Worm (Caenorhabditis elegans) whole organism, L4 larva: ENCODE results near the gene tag-329.
A peak's percentile ranks its signal among the peaks of the same experiment; 100 is the strongest.

Experiments used
- D1046.2 ChIP-seq: fragments of 200-800 bp; sonication (Bioruptor generic); IDR thresholded peaks from 2 replicates; pipeline ENCODE4 v1.3.6; 2022; ENCODE audit warnings: missing genetic modification characterization, missing compliant biosample characterization
- F26F4.8 ChIP-seq: fragments of 200-800 bp; sonication (Bioruptor generic); conservative IDR thresholded peaks from 2 replicates; pipeline ENCODE4 v1.3.6; 2022; ENCODE audit warnings: missing genetic modification characterization, missing compliant biosample characterization
- F44E2.7 ChIP-seq: fragments of 200-800 bp; sonication (Bioruptor generic); IDR thresholded peaks from 2 replicates; pipeline ENCODE4 v2.1.2; 2022; ENCODE audit warnings: missing genetic modification characterization, missing compliant biosample characterization
- F49E8.2 ChIP-seq: sonication (generic microtip); optimal IDR thresholded peaks from 2 replicates; lab custom pipeline; 2016; ENCODE audit warnings: missing compliant biosample characterization, mild to moderate bottlenecking, missing genetic modification characterization, borderline replicate concordance
- T20F7.1 ChIP-seq: fragments of 200-800 bp; sonication (Bioruptor generic); optimal IDR thresholded peaks from 2 replicates; lab custom pipeline; 2018; ENCODE audit warnings: mild to moderate bottlenecking, missing genetic modification characterization, missing compliant biosample characterization
- T26A8.4 ChIP-seq: fragments of 200-800 bp; sonication (Bioruptor generic); IDR thresholded peaks from 2 replicates; pipeline ENCODE4 v1.3.6; 2022; ENCODE audit warnings: missing genetic modification characterization, missing compliant biosample characterization
- Y48G9A.11 ChIP-seq: fragments of 200-800 bp; sonication (Bioruptor generic); IDR thresholded peaks from 2 replicates; pipeline ENCODE4 v1.3.6; 2022; ENCODE audit warnings: missing genetic modification reagents, missing genetic modification characterization, missing compliant biosample characterization
- ZK337.2 ChIP-seq: fragments of 200-800 bp; sonication (Bioruptor generic); IDR thresholded peaks from 2 replicates; pipeline ENCODE4 v1.3.6; 2022; ENCODE audit warnings: missing genetic modification reagents, missing genetic modification characterization, missing compliant biosample characterization
- aha-1 ChIP-seq: fragments of 150-350 bp; peaks from one replicate; lab custom pipeline; 2014; ENCODE audit warnings: missing biosample characterization, missing genetic modification characterization
- aly-2 ChIP-seq: sonication (generic microtip); optimal IDR thresholded peaks from 2 replicates; lab custom pipeline; 2018; ENCODE audit warnings: missing biosample characterization, missing genetic modification characterization
- ceh-20 ChIP-seq: fragments of 200-800 bp; sonication (Bioruptor generic); IDR thresholded peaks from 2 replicates; pipeline ENCODE4 v1.3.6; 2022; ENCODE audit warnings: missing genetic modification reagents, missing genetic modification characterization, missing compliant biosample characterization
- ceh-32 ChIP-seq: sonication (generic microtip); optimal IDR thresholded peaks from 2 replicates; lab custom pipeline; 2016; ENCODE audit warnings: mild to moderate bottlenecking, missing genetic modification characterization, missing compliant biosample characterization; ENCODE audit not compliant: poor library complexity
- ceh-44 ChIP-seq: fragments of 200-800 bp; sonication (Bioruptor generic); IDR thresholded peaks from 2 replicates; pipeline ENCODE4 v1.3.6; 2022; ENCODE audit warnings: missing genetic modification reagents, missing genetic modification characterization, missing compliant biosample characterization
- ceh-62 ChIP-seq: sonication (generic microtip); optimal IDR thresholded peaks from 2 replicates; lab custom pipeline; 2017; ENCODE audit warnings: missing biosample characterization, missing genetic modification characterization
- ces-1 ChIP-seq: fragments of 150-350 bp; sonication (generic microtip); optimal IDR thresholded peaks from 4 replicates; lab custom pipeline; 2014; ENCODE audit warnings: missing biosample characterization, missing genetic modification reagents, missing genetic modification characterization
- cey-2 ChIP-seq: sonication (generic microtip); optimal IDR thresholded peaks from 3 replicates; lab custom pipeline; 2017; ENCODE audit warnings: missing genetic modification characterization, mild to moderate bottlenecking, missing compliant biosample characterization, antibody characterized with exemption, borderline replicate concordance; ENCODE audit not compliant: insufficient read depth
- ctbp-1 ChIP-seq: fragments of 200-800 bp; sonication (Bioruptor generic); IDR thresholded peaks from 2 replicates; pipeline ENCODE4 v1.3.6; 2022; ENCODE audit warnings: missing genetic modification reagents, missing genetic modification characterization, missing compliant biosample characterization
- dmd-9 ChIP-seq: fragments of 200-800 bp; sonication (Bioruptor generic); IDR thresholded peaks from 2 replicates; pipeline ENCODE4 v1.3.6; 2022; ENCODE audit warnings: missing genetic modification reagents, missing genetic modification characterization, missing compliant biosample characterization
- dpl-1 ChIP-seq: fragments of 150-350 bp; optimal IDR thresholded peaks from 2 replicates; lab custom pipeline; 2014; ENCODE audit warnings: missing biosample characterization, missing genetic modification reagents, missing genetic modification characterization
- dve-1 ChIP-seq: sonication (generic microtip); optimal IDR thresholded peaks from 2 replicates; lab custom pipeline; 2017; ENCODE audit warnings: antibody characterized with exemption, mild to moderate bottlenecking, missing genetic modification characterization, missing compliant biosample characterization; ENCODE audit not compliant: insufficient read depth
- hif-1 ChIP-seq, 2 experiments: sonication (generic microtip); optimal IDR thresholded peaks; 2 replicates each; lab custom pipeline; 2016 to 2017; ENCODE audit warnings: missing compliant biosample characterization in 2 of 2, missing genetic modification characterization in 2 of 2, missing genetic modification reagents in 2 of 2, missing genotype in 2 of 2, mild to moderate bottlenecking in 1 of 2
- hlh-11 ChIP-seq: fragments of 200-800 bp; sonication (Bioruptor generic); optimal IDR thresholded peaks from 2 replicates; lab custom pipeline; 2018; ENCODE audit warnings: mild to moderate bottlenecking, missing genetic modification characterization, missing compliant biosample characterization
- hmg-1.1 ChIP-seq: fragments of 200-800 bp; sonication (Bioruptor generic); IDR thresholded peaks from 2 replicates; pipeline ENCODE4 v1.3.6; 2022; ENCODE audit warnings: missing genetic modification reagents, missing genetic modification characterization, missing compliant biosample characterization
- lin-1 ChIP-seq: fragments of 200-800 bp; sonication (Bioruptor generic); IDR thresholded peaks from 2 replicates; pipeline ENCODE4 v1.3.6; 2022; ENCODE audit warnings: missing genetic modification reagents, missing genetic modification characterization, missing compliant biosample characterization
- lir-3 ChIP-seq: sonication (generic microtip); optimal IDR thresholded peaks from 2 replicates; lab custom pipeline; 2016; ENCODE audit warnings: mild to moderate bottlenecking, missing genetic modification characterization, missing compliant biosample characterization
- mep-1 ChIP-seq: fragments of 150-350 bp; sonication (generic microtip); optimal IDR thresholded peaks from 3 replicates; lab custom pipeline; 2014; ENCODE audit warnings: missing biosample characterization, missing genetic modification characterization
- mes-2 ChIP-seq: sonication (generic microtip); optimal IDR thresholded peaks from 2 replicates; lab custom pipeline; 2016; ENCODE audit warnings: missing genotype, mild to moderate bottlenecking, missing genetic modification characterization, missing compliant biosample characterization; ENCODE audit not compliant: poor library complexity, severe bottlenecking
- nhr-28 ChIP-seq: fragments of 150-350 bp; optimal IDR thresholded peaks from 2 replicates; lab custom pipeline; 2014; ENCODE audit warnings: missing biosample characterization, missing genetic modification characterization
- nhr-48 ChIP-seq: sonication (generic microtip); optimal IDR thresholded peaks from 2 replicates; lab custom pipeline; 2016; ENCODE audit warnings: mild to moderate bottlenecking, missing genetic modification characterization, missing compliant biosample characterization
- nhr-6 ChIP-seq: fragments of 150-350 bp; optimal IDR thresholded peaks from 2 replicates; lab custom pipeline; 2014; ENCODE audit warnings: missing biosample characterization, missing genetic modification characterization
- nhr-76 ChIP-seq: fragments of 150-350 bp; optimal IDR thresholded peaks from 2 replicates; lab custom pipeline; 2014; ENCODE audit warnings: missing biosample characterization, missing genetic modification characterization
- pha-4 ChIP-seq, 2 experiments: fragments of 150-350 bp in 1 of 2; fragments of 200-800 bp in 1 of 2; sonication (Bioruptor generic) in 1 of 2; IDR thresholded peaks in 1 of 2; optimal IDR thresholded peaks in 1 of 2; 2 replicates each; pipeline versions ENCODE4 v1.3.6 to Lab custom; 2014 to 2022; ENCODE audit warnings: missing genetic modification characterization in 2 of 2, missing genetic modification reagents in 2 of 2, missing biosample characterization in 1 of 2, missing compliant biosample characterization in 1 of 2
- saeg-2 ChIP-seq: fragments of 200-800 bp; sonication (Bioruptor generic); IDR thresholded peaks from 2 replicates; pipeline ENCODE4 v1.3.6; 2022; ENCODE audit warnings: missing genetic modification reagents, missing genetic modification characterization, missing compliant biosample characterization
- sdz-12 ChIP-seq: fragments of 200-800 bp; sonication (Bioruptor generic); optimal IDR thresholded peaks from 2 replicates; lab custom pipeline; 2018; ENCODE audit warnings: mild to moderate bottlenecking, missing genetic modification characterization, missing compliant biosample characterization
- snpc-1.2 ChIP-seq: fragments of 200-800 bp; sonication (Bioruptor generic); IDR thresholded peaks from 2 replicates; pipeline ENCODE4 v1.3.6; 2022; ENCODE audit warnings: missing genetic modification reagents, missing genetic modification characterization, missing compliant biosample characterization
- unc-130 ChIP-seq: sonication (generic microtip); optimal IDR thresholded peaks from 2 replicates; lab custom pipeline; 2016; ENCODE audit warnings: missing genetic modification reagents, missing genetic modification characterization, missing compliant biosample characterization
- zag-1 ChIP-seq: fragments of 150-350 bp; optimal IDR thresholded peaks from 2 replicates; lab custom pipeline; 2014; ENCODE audit warnings: missing biosample characterization, missing genetic modification characterization
- zfp-3 ChIP-seq: fragments of 200-800 bp; sonication (Bioruptor generic); conservative IDR thresholded peaks from 2 replicates; pipeline ENCODE4 v1.3.6; 2022; ENCODE audit warnings: missing genetic modification reagents, missing genetic modification characterization, missing compliant biosample characterization
- zip-11 ChIP-seq: fragments of 200-800 bp; sonication (Bioruptor generic); IDR thresholded peaks from 2 replicates; pipeline ENCODE4 v1.3.6; 2022; ENCODE audit warnings: missing genetic modification characterization, missing compliant biosample characterization
- ztf-11 ChIP-seq: fragments of 150-350 bp; optimal IDR thresholded peaks from 2 replicates; lab custom pipeline; 2014; ENCODE audit warnings: missing biosample characterization, missing genetic modification characterization
- ztf-7 ChIP-seq: fragments of 150-350 bp; optimal IDR thresholded peaks from 2 replicates; lab custom pipeline; 2014; ENCODE audit warnings: missing biosample characterization, missing genetic modification characterization

tag-329 gene

ce11 chrV:9531477-9531876, 3.2 kb upstream of the tag-329 start, which contains the start of the genes C50F4.10 and pfk-1.2:
TSS of gene C50F4.10 (minus strand) at chrV:9531577.
TSS of gene pfk-1.2 (plus strand) at chrV:9531801.
- TF ChIP-seq cey-2 (tag; lab: Kevin White, UChicago) (no peak), T26A8.4 (no peak), F44E2.7 (GFP tag; lab: Robert Waterston, UW) (no peak), nhr-48 (no peak), dpl-1 (GFP tag; lab: Kevin White, UChicago) (no peak), dve-1 (tag; lab: Kevin White, UChicago) (no peak), ceh-20 (no peak), nhr-76 (tag; lab: Kevin White, UChicago) (no peak), lir-3 (tag; lab: Kevin White, UChicago) (no peak), hmg-1.1 (GFP tag; lab: Robert Waterston, UW) (no peak), Y48G9A.11 (GFP tag; lab: Robert Waterston, UW) (no peak), T20F7.1 (GFP tag; lab: Kevin White, UChicago) (no peak), pha-4 (GFP tag; IDR thresholded peaks at IDR 0.05; lab: Robert Waterston, UW) (no peak), pha-4 (tag; optimal IDR thresholded peaks at IDR 0.05; lab: Kevin White, UChicago) (no peak)

- TF ChIP-seq unc-130 (GFP tag; lab: Kevin White, UChicago): peak; percentile 84
- TF ChIP-seq F49E8.2: peak; percentile 14
- TF ChIP-seq hif-1 (tag; optimal IDR thresholded peaks at IDR 0.05; lab: Kevin White, UChicago): peak in 1 of 2 experiments; percentile 52
- TF ChIP-seq mes-2 (tag; lab: Kevin White, UChicago): peak; percentile 97
- no peak for TF ChIP-seq zfp-3 (GFP tag; lab: Robert Waterston, UW)
- TF ChIP-seq mep-1 (tag; lab: Kevin White, UChicago): no peak
- peak; percentile 55 for TF ChIP-seq dpl-1 (GFP tag; lab: Kevin White, UChicago)
- TF ChIP-seq sdz-12: no peak
- TF ChIP-seq dmd-9 (GFP tag; lab: Robert Waterston, UW): peak; percentile 53; the same call in 1 of the 2 replicates
- 0 out of 2 replicates have a peak, but pooled peaks have one; percentile 59 for TF ChIP-seq ZK337.2
- no peak for TF ChIP-seq saeg-2 (GFP tag; lab: Robert Waterston, UW)
- TF ChIP-seq, all 104 proteins: peak for 7
These were observed 1.8 kb downstream of the tag-329 start, which contains the start of gene C50F4.4 for ce11 chrV:9536505-9536904. TSS of gene C50F4.4 (plus strand) at chrV:9536771.

DNA sequence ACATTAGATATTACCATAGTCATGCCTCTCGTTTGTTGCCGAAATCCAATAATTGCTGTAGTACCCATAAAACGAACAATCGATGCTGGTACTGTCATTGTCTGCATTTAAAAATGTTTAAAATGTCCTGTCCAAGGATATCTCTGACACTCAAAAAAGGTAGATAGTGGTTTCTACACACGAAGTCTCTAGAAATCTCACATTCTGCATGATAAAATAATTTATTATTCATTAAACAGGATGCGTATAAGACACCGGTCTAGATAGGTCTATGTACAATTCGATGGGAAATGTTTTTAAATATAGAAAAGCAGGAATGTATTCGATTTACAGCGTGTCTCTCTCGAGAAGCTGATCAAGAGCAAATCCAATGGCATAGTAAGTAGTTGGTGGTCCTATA, 4.9 kb downstream of the tag-329 start, which contains the start of gene C50F4.12:
TSS of gene C50F4.12 (minus strand) at position 101 of the 400 bp plus-strand sequence.
- TF ChIP-seq snpc-1.2 (GFP tag; lab: Robert Waterston, UW): no peak
- TF ChIP-seq ceh-32 (tag; lab: Kevin White, UChicago): no peak
- TF ChIP-seq ztf-7 (tag; lab: Kevin White, UChicago): no peak
- TF ChIP-seq dpl-1 (GFP tag; lab: Kevin White, UChicago): no peak
- no peak for TF ChIP-seq zag-1 (tag; lab: Kevin White, UChicago)
- TF ChIP-seq lin-1 (GFP tag; lab: Robert Waterston, UW): no peak

DNA sequence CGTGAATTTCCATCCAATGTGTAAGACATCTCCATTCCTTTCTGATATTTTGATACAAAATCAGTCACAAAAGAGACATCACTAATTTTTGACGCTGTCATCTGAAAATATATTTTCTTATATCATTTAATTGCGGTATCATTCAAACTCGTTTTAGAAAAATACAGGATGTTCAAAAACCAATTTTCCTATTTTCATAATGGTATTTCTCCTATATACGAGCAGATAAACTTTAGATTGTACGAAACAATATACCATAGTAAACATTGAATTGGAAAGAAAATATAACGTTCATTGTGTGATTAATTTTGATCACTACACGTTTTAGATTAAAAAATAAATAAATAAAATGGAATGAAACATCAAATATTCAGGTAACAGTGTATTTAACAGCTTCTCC, 6.8 kb downstream of the tag-329 start, which contains the start of gene C50F4.16:
TSS of gene C50F4.16 (minus strand) at position 101 of the 400 bp plus-strand sequence.
- TF ChIP-seq ctbp-1: no peak
- TF ChIP-seq zfp-3 (GFP tag; lab: Robert Waterston, UW): no peak
- TF ChIP-seq D1046.2 (GFP tag; lab: Robert Waterston, UW): no peak
- TF ChIP-seq F49E8.2: no peak
- TF ChIP-seq ztf-11: no peak
- TF ChIP-seq T20F7.1 (GFP tag; lab: Kevin White, UChicago): no peak
- TF ChIP-seq nhr-6: no peak
- TF ChIP-seq nhr-28 (tag; lab: Kevin White, UChicago): no peak
- TF ChIP-seq aha-1: no peak
- no peak for TF ChIP-seq F26F4.8 (GFP tag; lab: Robert Waterston, UW)
- no peak for TF ChIP-seq ces-1 (GFP tag; lab: Kevin White, UChicago)
- TF ChIP-seq hlh-11 (tag; lab: Kevin White, UChicago): no peak
- no peak for TF ChIP-seq zip-11 (GFP tag; lab: Robert Waterston, UW)
- TF ChIP-seq T26A8.4: no peak
- no peak for TF ChIP-seq cey-2 (tag; lab: Kevin White, UChicago)
- no peak for TF ChIP-seq ceh-44 (GFP tag; lab: Robert Waterston, UW)
- TF ChIP-seq aly-2 (tag; lab: Kevin White, UChicago): no peak
- no peak for TF ChIP-seq ceh-62 (tag; lab: Kevin White, UChicago)
